Fruit fly (Drosophila melanogaster) whole organism, adult: Measurements from ENCODE around the gene CG13653.

Experiments used
- CG12768 ChIP-seq: fragments of 200-800 bp; sonication (Bioruptor generic); optimal IDR thresholded peaks from 2 replicates; lab custom pipeline; 2017; ENCODE audit warnings: missing biosample characterization, missing genetic modification characterization, mild to moderate bottlenecking, moderate library complexity, missing genetic modification reagents
- bab1 ChIP-seq: fragments of 200-800 bp; sonication (Bioruptor generic); optimal IDR thresholded peaks from 3 replicates; lab custom pipeline; 2019; ENCODE audit warnings: missing biosample characterization, mild to moderate bottlenecking, missing genetic modification characterization, moderate library complexity
- kay ChIP-seq: fragments of 200-800 bp; sonication (Bioruptor generic); peaks from one replicate; lab custom pipeline; 2016; ENCODE audit warnings: missing biosample characterization, missing genetic modification characterization, borderline replicate concordance
- tj ChIP-seq: fragments of 200-800 bp; sonication (Bioruptor generic); optimal IDR thresholded peaks from 3 replicates; lab custom pipeline; 2017; ENCODE audit warnings: missing biosample characterization, mild to moderate bottlenecking, missing genetic modification characterization, moderate library complexity

dm6 chr3R:25168259-25168972 lies 26.9 kb upstream of the CG13653 start:
- TF ChIP-seq bab1 (GFP tag; lab: Kevin White, UChicago), result no peak
- TF ChIP-seq kay (GFP tag; lab: Kevin White, UChicago), result no peak
- TF ChIP-seq CG12768 (GFP tag; lab: Kevin White, UChicago), result no peak
- TF ChIP-seq tj (GFP tag; lab: Kevin White, UChicago), result no peak
